Worm (Caenorhabditis elegans) whole organism, midembryonic: ENCODE measurements around the gene Y59A8B.8.

Source experiments
- flt-1 ChIP-seq: fragments of 200-800 bp; sonication (Bioruptor generic); IDR thresholded peaks from 2 replicates; pipeline ENCODE4 v1.3.6; 2022; ENCODE audit warnings: missing genetic modification characterization, missing compliant biosample characterization
- tab-1 ChIP-seq: fragments of 200-800 bp; sonication (Bioruptor generic); IDR thresholded peaks from 2 replicates; pipeline ENCODE4 v1.3.6; 2022; ENCODE audit warnings: missing genetic modification characterization, missing compliant biosample characterization

DNA sequence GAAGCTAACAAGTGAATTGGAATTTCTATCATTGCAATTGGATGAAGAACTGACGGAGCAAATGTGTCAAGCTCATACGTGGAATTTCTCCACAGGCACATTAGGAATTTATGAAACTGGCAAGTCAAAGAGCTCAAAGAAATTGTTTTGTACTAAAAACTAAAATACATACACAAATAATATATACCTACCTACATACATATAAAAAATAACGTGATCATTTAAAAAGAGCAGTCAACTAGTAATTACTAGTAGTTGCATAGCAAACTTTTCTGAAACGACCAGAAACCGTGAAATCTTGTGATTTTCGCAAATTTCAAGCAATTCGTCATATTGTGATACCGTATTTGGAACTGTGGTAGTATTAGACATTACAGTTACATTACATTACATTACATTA lies 52.0 kb downstream of the Y59A8B.8 start, which contains the start of gene srh-133:
- TF ChIP-seq flt-1 (no peak), tab-1 (GFP tag; lab: Robert Waterston, UW) (no peak)
